Fruit fly (Drosophila melanogaster) whole organism, adult: ENCODE data around the gene Spn.

Experiments used
- CG7101 ChIP-seq: fragments of 200-800 bp; sonication (Bioruptor generic); optimal IDR thresholded peaks from 2 replicates; lab custom pipeline; 2018; ENCODE audit warnings: missing biosample characterization, mild to moderate bottlenecking, missing genetic modification characterization, moderate library complexity
- Hr96 ChIP-seq: fragments of 200-800 bp; sonication (Bioruptor generic); optimal IDR thresholded peaks from 2 replicates; lab custom pipeline; 2016; ENCODE audit warnings: missing biosample characterization, missing genetic modification characterization
- Mnt ChIP-seq: fragments of 200-800 bp; sonication (Bioruptor generic); optimal IDR thresholded peaks from 2 replicates; lab custom pipeline; 2016; ENCODE audit warnings: missing biosample characterization, mild to moderate bottlenecking, missing genetic modification characterization
- kay ChIP-seq: fragments of 200-800 bp; sonication (Bioruptor generic); peaks from one replicate; lab custom pipeline; 2016; ENCODE audit warnings: missing biosample characterization, missing genetic modification characterization, borderline replicate concordance

DNA sequence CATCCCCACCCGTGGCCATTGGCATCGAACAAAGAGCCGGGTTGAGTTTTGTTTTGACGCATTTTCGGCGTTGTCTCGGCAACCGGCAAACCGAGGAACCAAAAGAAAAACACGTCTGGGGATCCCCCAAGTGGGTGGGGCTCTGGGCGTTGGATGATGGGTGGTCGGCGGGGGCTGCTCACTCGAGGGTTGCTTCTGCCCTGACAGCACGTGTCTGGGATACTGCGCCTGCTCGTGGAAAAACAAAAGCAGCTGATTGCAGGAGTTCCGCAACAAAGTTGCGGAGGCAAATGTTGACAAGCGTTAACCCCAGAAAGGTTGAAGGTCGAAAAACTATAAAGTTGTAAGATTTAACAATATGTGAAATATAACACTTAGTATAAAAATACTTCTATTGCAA, 73.6 kb downstream of the Spn start:
- TF ChIP-seq Hr96 (GFP tag; lab: Kevin White, UChicago) (no peak), kay (GFP tag; lab: Kevin White, UChicago) (peak; percentile 23), Mnt (GFP tag; lab: Kevin White, UChicago) (no peak), CG7101 (no peak)
